Fruit fly (Drosophila melanogaster) whole organism, embryonic: ENCODE measurements around the gene Doc2.

Source experiments
- CG33213 ChIP-seq: fragments of 200-800 bp; sonication (Bioruptor generic); optimal IDR thresholded peaks from 3 replicates; lab custom pipeline; 2016; ENCODE audit warnings: missing biosample characterization, missing genetic modification characterization
- CG5953 ChIP-seq: fragments of 200-800 bp; sonication (Bioruptor generic); IDR thresholded peaks from 2 replicates; pipeline ENCODE4 v1.3.6; 2022; ENCODE audit warnings: missing biosample characterization, missing genetic modification characterization
- Dfd ChIP-seq, 2 experiments: fragments of >200 bp; optimal IDR thresholded peaks; 2 replicates each; lab custom pipeline; 2017; ENCODE audit warnings: missing biosample characterization in 2 of 2, missing genetic modification characterization in 2 of 2
- Meics ChIP-seq: fragments of 200-800 bp; sonication (Bioruptor generic); optimal IDR thresholded peaks from 2 replicates; lab custom pipeline; 2017; ENCODE audit warnings: missing biosample characterization, mild to moderate bottlenecking, missing genetic modification characterization

dm6 chr3L:9055870-9056807 lies 37.1 kb upstream of the Doc2 start:
- no peak for TF ChIP-seq CG33213
- TF ChIP-seq CG5953 (GFP tag; lab: Robert Waterston, UW) = no peak
- TF ChIP-seq Meics (GFP tag; lab: Kevin White, UChicago) = no peak
- TF ChIP-seq Dfd (GFP tag; optimal IDR thresholded peaks at IDR 0.05; lab: Kevin White, UChicago) = no peak
